Worm (Caenorhabditis elegans): ENCODE measurements around the gene chil-15.

Gene chil-15

DNA sequence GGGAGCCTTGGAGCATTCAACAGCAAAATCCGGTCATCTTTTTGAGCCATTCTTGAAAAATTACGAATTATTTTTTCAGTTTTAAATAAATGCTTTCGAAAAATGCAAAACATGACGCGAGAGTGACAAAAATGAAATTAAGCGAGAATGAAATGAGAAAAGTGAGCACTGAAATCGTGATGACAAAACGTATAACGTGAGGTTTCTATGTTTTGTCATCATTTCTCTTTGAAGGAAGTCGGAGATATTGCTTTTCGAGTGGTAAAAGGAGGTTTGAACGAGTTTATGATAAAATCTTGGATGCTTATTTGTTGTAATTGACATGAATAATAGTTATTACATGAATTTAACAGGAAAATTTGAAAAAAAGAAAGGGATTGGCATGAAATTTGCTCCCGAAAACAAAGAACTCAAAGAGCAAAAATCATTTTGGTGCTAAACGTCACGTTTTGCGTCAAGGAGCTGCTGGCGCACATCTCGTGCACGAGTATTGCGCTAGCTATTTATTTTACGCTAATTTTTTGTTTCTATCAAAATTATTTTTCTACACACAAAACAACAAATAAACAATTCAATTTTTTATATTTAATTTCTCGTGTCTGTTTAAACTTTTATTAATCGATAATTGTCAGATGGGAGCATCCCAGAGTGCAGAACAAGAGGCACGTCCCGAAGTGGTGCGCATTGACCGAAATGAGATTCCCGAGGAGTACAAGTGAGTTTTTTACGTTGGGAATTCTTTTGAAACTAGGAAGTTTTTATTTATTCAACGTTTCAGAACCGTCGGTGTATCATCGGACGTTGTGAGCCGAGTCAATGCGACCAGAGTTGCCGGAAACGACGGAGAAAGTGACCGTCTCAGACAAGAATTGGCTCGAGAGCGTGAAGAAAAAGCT, 26.8 kb downstream of the chil-15 start, which contains the start of the genes gss-1 and chch-3 (continued):
- peak; percentile 66 for TF ChIP-seq swsn-7 (tag; optimal IDR thresholded peaks at IDR 0.05)
- peak; percentile 78 for TF ChIP-seq mep-1 (tag; optimal IDR thresholded peaks at IDR 0.05)
- peak; percentile 22 for TF ChIP-seq aly-2 (tag; optimal IDR thresholded peaks at IDR 0.05)
- no peak for TF ChIP-seq unc-98 (GFP tag; IDR thresholded peaks at IDR 0.05)
- peak in 1 of 2 experiments; percentile 63 for TF ChIP-seq mdl-1 (tag; optimal IDR thresholded peaks at IDR 0.05)
- no peak for TF ChIP-seq ceh-90 (tag; optimal IDR thresholded peaks at IDR 0.05)
- peak; percentile 68 for TF ChIP-seq tbx-2 (tag; optimal IDR thresholded peaks at IDR 0.05)
- no peak for TF ChIP-seq ztf-4 (tag; optimal IDR thresholded peaks at IDR 0.05)
- no peak for TF ChIP-seq nhr-237 (tag; optimal IDR thresholded peaks at IDR 0.05)
- peak; percentile 80 for TF ChIP-seq nhr-20 (tag; optimal IDR thresholded peaks at IDR 0.05)
- no peak for TF ChIP-seq pax-3 (tag; optimal IDR thresholded peaks at IDR 0.05)
- no peak for TF ChIP-seq unc-30 (tag; optimal IDR thresholded peaks at IDR 0.05)
- TF ChIP-seq ztf-11 (tag; optimal IDR thresholded peaks at IDR 0.05), result no peak
- no peak for TF ChIP-seq zip-4 (GFP tag; optimal IDR thresholded peaks at IDR 0.05)
- TF ChIP-seq unc-62 (GFP tag; optimal IDR thresholded peaks at IDR 0.05), result no peak
- no peak for TF ChIP-seq ceh-63 (GFP tag; optimal IDR thresholded peaks at IDR 0.05)
- TF ChIP-seq skn-1 (tag; optimal IDR thresholded peaks at IDR 0.05), result peak; percentile 68
- TF ChIP-seq nhr-47 (tag; optimal IDR thresholded peaks at IDR 0.05), result peak; percentile 74
- no peak for TF ChIP-seq mef-2 (tag; optimal IDR thresholded peaks at IDR 0.05)
- TF ChIP-seq dpl-1 (GFP tag; optimal IDR thresholded peaks at IDR 0.05), result peak; percentile 44 to 77 (median 75)
- no peak for TF ChIP-seq vab-15 (tag; optimal IDR thresholded peaks at IDR 0.05)
- peak; percentile 49 for TF ChIP-seq lin-39 (tag; optimal IDR thresholded peaks at IDR 0.05)
- no peak for TF ChIP-seq ets-5 (GFP tag; IDR thresholded peaks at IDR 0.05)
- TF ChIP-seq C34B4.2 (tag; optimal IDR thresholded peaks at IDR 0.05), result no peak
- TF ChIP-seq unc-130 (tag; optimal IDR thresholded peaks at IDR 0.05), result peak; percentile 39
- TF ChIP-seq jun-1 (tag; optimal IDR thresholded peaks at IDR 0.05), result no peak
- no peak for TF ChIP-seq sox-4 (tag; optimal IDR thresholded peaks at IDR 0.05)
- TF ChIP-seq ama-1 (optimal IDR thresholded peaks at IDR 0.05), result no peak
- TF ChIP-seq fkh-4 (tag; optimal IDR thresholded peaks at IDR 0.05; ENCODE audit: borderline replicate concordance), result no peak
- TF ChIP-seq pag-3 (tag; optimal IDR thresholded peaks at IDR 0.05; ENCODE audit: borderline replicate concordance, insufficient read depth), result no peak
- TF ChIP-seq F16B12.6 (tag; optimal IDR thresholded peaks at IDR 0.05), result peak; percentile 58
- peak; percentile 71 to 84 for TF ChIP-seq lsy-2 (tag; optimal IDR thresholded peaks at IDR 0.05)
- no peak for TF ChIP-seq nhr-28 (tag; optimal IDR thresholded peaks at IDR 0.05)
- peak; percentile 21 for TF ChIP-seq unc-86 (tag; optimal IDR thresholded peaks at IDR 0.05)
- peak; percentile 81 for TF ChIP-seq lin-14 (GFP tag; optimal IDR thresholded peaks at IDR 0.05)
- TF ChIP-seq fkh-10 (GFP tag; optimal IDR thresholded peaks at IDR 0.05), result no peak
- peak; percentile 24 for TF ChIP-seq C04F5.9 (tag; optimal IDR thresholded peaks at IDR 0.05)
- TF ChIP-seq efl-3 (GFP tag; optimal IDR thresholded peaks at IDR 0.05), result no peak
- peak; percentile 46 for TF ChIP-seq snpc-4 (tag; optimal IDR thresholded peaks at IDR 0.05)
- peak; percentile 28 for TF ChIP-seq nhr-90 (tag; optimal IDR thresholded peaks at IDR 0.05; ENCODE audit: poor library complexity)
- peak; percentile 65 for TF ChIP-seq xbp-1 (tag; optimal IDR thresholded peaks at IDR 0.05)
- peak; percentile 45 for TF ChIP-seq blmp-1 (tag; optimal IDR thresholded peaks at IDR 0.05)
- peak; percentile 77 for TF ChIP-seq nhr-19 (GFP tag; conservative IDR thresholded peaks at IDR 0.05)
- TF ChIP-seq lin-35 (GFP tag; optimal IDR thresholded peaks at IDR 0.05), result peak; percentile 75 to 81
- TF ChIP-seq hlh-4 (tag; optimal IDR thresholded peaks at IDR 0.05), result no peak
- peak; percentile 24 for TF ChIP-seq ceh-8 (GFP tag; optimal IDR thresholded peaks at IDR 0.05)
- TF ChIP-seq C16A3.4 (tag; optimal IDR thresholded peaks at IDR 0.05), result peak; percentile 38
- TF ChIP-seq egl-13 (tag; optimal IDR thresholded peaks at IDR 0.05), result peak; percentile 33
- TF ChIP-seq pqm-1 (tag; optimal IDR thresholded peaks at IDR 0.05), result no peak
- no peak for TF ChIP-seq nhr-84 (tag; optimal IDR thresholded peaks at IDR 0.05)
